Worm (Caenorhabditis elegans) whole organism, early embryonic: ENCODE results near the gene srg-22.
A peak's percentile ranks its signal among the peaks of the same experiment; 100 is the strongest.
"Not testable (repeated sequence)": the region's sequence is repeated elsewhere in the genome, so short reads cannot be mapped to it uniquely, and the experiment has no call there.

Experiments
- B0310.2 ChIP-seq: sonication (generic microtip); optimal IDR thresholded peaks from 2 replicates; lab custom pipeline; 2016; ENCODE audit warnings: mild to moderate bottlenecking, missing genetic modification characterization, missing compliant biosample characterization
- F13C5.2 ChIP-seq: sonication (generic microtip); optimal IDR thresholded peaks from 2 replicates; lab custom pipeline; 2017; ENCODE audit warnings: mild to moderate bottlenecking, missing genetic modification characterization, inconsistent platforms, missing compliant biosample characterization
- aly-1 ChIP-seq: sonication (generic microtip); optimal IDR thresholded peaks from 2 replicates; lab custom pipeline; 2016; ENCODE audit warnings: missing genetic modification characterization, missing compliant biosample characterization
- ama-1 ChIP-seq: fragments of 150-350 bp; optimal IDR thresholded peaks from 2 replicates; lab custom pipeline; 2014
- ceh-13 ChIP-seq: fragments of 200-800 bp; sonication (Bioruptor generic); optimal IDR thresholded peaks from 2 replicates; lab custom pipeline; 2018; ENCODE audit warnings: mild to moderate bottlenecking, missing genetic modification characterization, missing compliant biosample characterization
- ceh-36 ChIP-seq: sonication (generic microtip); optimal IDR thresholded peaks from 2 replicates; lab custom pipeline; 2016; ENCODE audit warnings: missing genetic modification characterization, inconsistent platforms, missing compliant biosample characterization
- ets-7 ChIP-seq: sonication (generic microtip); optimal IDR thresholded peaks from 2 replicates; lab custom pipeline; 2016; ENCODE audit warnings: missing genotype, missing genetic modification characterization, missing compliant biosample characterization
- flt-1 ChIP-seq: fragments of 200-800 bp; sonication (Bioruptor generic); IDR thresholded peaks from 2 replicates; pipeline ENCODE4 v1.3.6; 2022; ENCODE audit warnings: missing genetic modification characterization, missing compliant biosample characterization
- hmbx-1 ChIP-seq: sonication (generic microtip); optimal IDR thresholded peaks from 2 replicates; lab custom pipeline; 2016; ENCODE audit warnings: mild to moderate bottlenecking, missing genetic modification characterization, missing compliant biosample characterization
- hmg-4 ChIP-seq: fragments of 200-800 bp; sonication (Bioruptor generic); optimal IDR thresholded peaks from 2 replicates; lab custom pipeline; 2018; ENCODE audit warnings: mild to moderate bottlenecking, missing genetic modification characterization, missing compliant biosample characterization
- hnd-1 ChIP-seq: sonication (generic microtip); optimal IDR thresholded peaks from 2 replicates; lab custom pipeline; 2016; ENCODE audit warnings: missing genetic modification characterization, missing compliant biosample characterization
- pes-1 ChIP-seq: fragments of 200-800 bp; sonication (Bioruptor generic); IDR thresholded peaks from 2 replicates; pipeline ENCODE4 v1.3.6; 2022; ENCODE audit warnings: missing genetic modification reagents, missing genetic modification characterization, missing compliant biosample characterization
- scrt-1 ChIP-seq: fragments of 200-800 bp; sonication (Bioruptor generic); IDR thresholded peaks from 2 replicates; pipeline ENCODE4 v1.3.6; 2022; ENCODE audit warnings: missing genetic modification characterization, missing compliant biosample characterization
- sea-1 ChIP-seq: fragments of 200-800 bp; sonication (Bioruptor generic); conservative IDR thresholded peaks from 2 replicates; pipeline ENCODE4 v1.3.6; 2022; ENCODE audit warnings: missing genetic modification characterization, missing compliant biosample characterization
- tbx-11 ChIP-seq: fragments of 200-800 bp; sonication (Bioruptor generic); IDR thresholded peaks from 2 replicates; pipeline ENCODE4 v1.3.6; 2022; ENCODE audit warnings: missing genetic modification characterization, missing compliant biosample characterization
- tbx-37 ChIP-seq: fragments of 200-800 bp; sonication (Bioruptor generic); conservative IDR thresholded peaks from 2 replicates; pipeline ENCODE4 v1.3.6; 2022; ENCODE audit warnings: missing genetic modification reagents, missing genetic modification characterization, missing compliant biosample characterization
- tra-4 ChIP-seq: sonication (generic microtip); optimal IDR thresholded peaks from 2 replicates; lab custom pipeline; 2017; ENCODE audit warnings: missing genetic modification characterization, missing compliant biosample characterization

Gene srg-22

ce11 chrII:3093352-3093751 lies at the start of gene srg-22:
Gene srg-22, minus strand, starts transcription at chrII:3093452.
- TF ChIP-seq hnd-1 (tag; lab: Kevin White, UChicago) (no peak), pes-1 (GFP tag; lab: Robert Waterston, UW) (no peak), tbx-37 (GFP tag; lab: Robert Waterston, UW) (no peak)

DNA sequence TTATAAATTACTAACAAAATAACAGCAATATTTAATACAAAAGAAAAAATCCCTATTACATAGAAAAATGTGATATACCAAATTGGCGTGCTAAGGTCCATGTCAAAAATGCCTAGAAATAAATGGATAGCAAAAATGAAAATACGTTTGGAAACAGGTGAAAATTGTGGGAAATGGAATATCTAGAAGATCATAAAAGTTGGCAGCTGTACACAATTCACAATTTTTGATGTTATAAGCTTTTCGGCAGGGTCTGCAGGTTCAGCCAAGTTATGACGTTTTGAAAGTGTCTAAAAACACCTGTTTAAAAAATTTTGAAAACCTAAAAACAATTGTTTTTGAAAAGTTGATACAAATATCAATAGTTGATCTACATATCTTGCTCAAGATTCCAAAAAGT lies 49.6 kb upstream of the srg-22 start, which contains the start of gene sri-42:
sri-42 (minus strand) TSS at position 101 of the 400 bp plus-strand sequence.
- not testable (repeated sequence) for TF ChIP-seq pes-1 (GFP tag; lab: Robert Waterston, UW); B0310.2 (tag; lab: Kevin White, UChicago); sea-1

- TF ChIP-seq hnd-1 (tag; lab: Kevin White, UChicago) (no peak), hmg-4 (no peak), F13C5.2 (tag; lab: Kevin White, UChicago) (no peak), flt-1 (GFP tag; lab: Robert Waterston, UW) (no peak), tbx-37 (GFP tag; lab: Robert Waterston, UW) (no peak), ceh-36 (no peak), hmbx-1 (tag; lab: Kevin White, UChicago) (no peak), B0310.2 (tag; lab: Kevin White, UChicago) (no peak), aly-1 (tag; lab: Kevin White, UChicago) (no peak), tbx-11 (GFP tag; lab: Robert Waterston, UW) (no peak), sea-1 (no peak), scrt-1 (GFP tag; lab: Robert Waterston, UW) (no peak), tra-4 (tag; lab: Kevin White, UChicago) (no peak), ama-1 (lab: Kevin White, UChicago) (no peak), pes-1 (GFP tag; lab: Robert Waterston, UW) (no peak), ets-7 (tag; lab: Kevin White, UChicago) (no peak), ceh-13 (GFP tag; lab: Kevin White, UChicago) (no peak)
Measured at ce11 chrII:3137804-3138203, 44.6 kb upstream of the srg-22 start, which contains the start of gene sri-54. Gene sri-54, minus strand, starts transcription at chrII:3137904.

- TF ChIP-seq ceh-36: peak; percentile 63
- TF ChIP-seq ets-7 (tag; lab: Kevin White, UChicago): no peak
Measured at ce11 chrII:3135293-3135692, 42.0 kb upstream of the srg-22 start.

DNA sequence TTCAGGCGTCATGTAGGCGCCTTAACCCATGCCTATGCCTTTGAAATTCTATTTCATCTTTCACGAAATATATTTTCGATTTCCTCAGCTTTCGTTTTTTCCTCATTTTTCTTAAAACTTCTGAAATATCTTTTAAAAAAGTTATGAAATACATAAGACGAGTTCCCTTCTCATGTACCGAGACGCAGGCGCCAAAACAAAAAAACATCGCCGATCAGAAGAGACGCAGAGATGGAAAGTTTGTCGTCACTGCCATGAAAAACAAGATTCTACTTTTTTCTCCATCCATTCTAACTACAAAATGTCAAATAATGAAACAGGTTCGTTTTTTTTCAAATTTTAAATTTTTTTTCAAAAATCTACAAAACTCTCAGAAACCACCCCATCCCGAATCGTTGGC lies 35.8 kb upstream of the srg-22 start, which contains the start of gene chil-24:
chil-24 (plus strand) TSS at position 156 of the 400 bp plus-strand sequence.
- no peak for TF ChIP-seq B0310.2 (tag; lab: Kevin White, UChicago)
- TF ChIP-seq tra-4 (tag; lab: Kevin White, UChicago): no peak
- TF ChIP-seq hmbx-1 (tag; lab: Kevin White, UChicago): no peak
- no peak for TF ChIP-seq tbx-37 (GFP tag; lab: Robert Waterston, UW)
- no peak for TF ChIP-seq hnd-1 (tag; lab: Kevin White, UChicago)
- no peak for TF ChIP-seq tbx-11 (GFP tag; lab: Robert Waterston, UW)
- no peak for TF ChIP-seq F13C5.2 (tag; lab: Kevin White, UChicago)
- no peak for TF ChIP-seq sea-1
- no peak for TF ChIP-seq ets-7 (tag; lab: Kevin White, UChicago)
- no peak for TF ChIP-seq pes-1 (GFP tag; lab: Robert Waterston, UW)
- no peak for TF ChIP-seq flt-1 (GFP tag; lab: Robert Waterston, UW)
- TF ChIP-seq hmg-4: no peak
- TF ChIP-seq scrt-1 (GFP tag; lab: Robert Waterston, UW): no peak
- TF ChIP-seq ceh-36: no peak
- TF ChIP-seq ceh-13 (GFP tag; lab: Kevin White, UChicago): no peak
- TF ChIP-seq ama-1 (lab: Kevin White, UChicago): no peak
- TF ChIP-seq aly-1 (tag; lab: Kevin White, UChicago): no peak

DNA sequence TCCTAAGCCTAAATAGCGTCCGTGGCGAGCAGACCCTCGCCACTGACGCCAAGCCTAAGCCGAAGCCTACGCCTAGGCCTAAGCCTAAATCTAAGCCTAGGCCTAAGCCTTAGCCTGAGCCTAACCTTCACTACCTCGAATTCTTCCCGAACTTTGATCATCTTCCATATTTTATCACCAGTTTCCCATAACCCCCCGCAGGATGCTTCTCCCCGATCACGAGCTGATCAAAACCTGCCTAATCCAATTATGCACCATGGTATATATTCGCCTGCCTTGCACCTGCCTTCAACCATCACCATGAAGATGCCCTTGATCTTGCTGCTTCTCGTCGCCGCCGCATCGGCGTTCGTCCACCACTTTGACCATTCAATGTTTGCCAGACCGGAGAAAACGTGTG lies 33.5 kb upstream of the srg-22 start, which contains the start of gene ins-31:
ins-31 (plus strand) TSS at position 301 of the 400 bp plus-strand sequence.
- TF ChIP-seq pes-1 (GFP tag; lab: Robert Waterston, UW): 0 out of 2 replicates have a peak, but pooled peaks have one; percentile 32

- TF ChIP-seq ets-7 (tag; lab: Kevin White, UChicago) (no peak), tbx-37 (GFP tag; lab: Robert Waterston, UW) (no peak), sea-1 (no peak), ceh-36 (no peak), aly-1 (tag; lab: Kevin White, UChicago) (no peak), scrt-1 (GFP tag; lab: Robert Waterston, UW) (no peak)
Measured at ce11 chrII:3126341-3126740, 33.1 kb upstream of the srg-22 start, which contains the start of gene ins-19. Gene ins-19, minus strand, starts transcription at chrII:3126441.

DNA sequence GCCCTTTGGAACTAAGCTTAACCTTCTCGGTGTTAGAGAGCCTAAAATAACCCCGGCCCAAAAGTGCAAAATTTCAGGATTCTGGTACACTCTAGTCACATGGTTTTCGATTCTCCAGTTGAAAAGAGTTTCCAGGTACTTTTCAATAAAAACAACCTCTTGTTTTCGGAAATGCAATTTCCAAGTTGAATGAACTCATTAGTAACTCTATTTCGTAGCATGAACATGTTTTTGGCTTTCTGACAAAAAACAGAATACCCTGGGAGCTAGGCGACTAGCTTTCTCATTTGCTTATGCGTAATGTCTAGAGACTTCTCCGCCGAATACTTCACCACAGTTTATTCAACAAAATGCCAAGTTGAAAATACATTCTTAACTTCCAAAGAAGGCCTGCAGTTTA lies 30.0 kb upstream of the srg-22 start, which contains the start of gene srh-71:
srh-71 (plus strand) TSS at position 301 of the 400 bp plus-strand sequence.
- TF ChIP-seq pes-1 (GFP tag; lab: Robert Waterston, UW) (no peak), F13C5.2 (tag; lab: Kevin White, UChicago) (no peak), hnd-1 (tag; lab: Kevin White, UChicago) (no peak), ets-7 (tag; lab: Kevin White, UChicago) (no peak), tra-4 (tag; lab: Kevin White, UChicago) (no peak), aly-1 (tag; lab: Kevin White, UChicago) (no peak), tbx-11 (GFP tag; lab: Robert Waterston, UW) (no peak), scrt-1 (GFP tag; lab: Robert Waterston, UW) (no peak)
